Fruit fly (Drosophila melanogaster) S2 (cell line): ENCODE measurements around the gene Baldspot.

Source experiments
- CG8478 ChIP-seq: fragments of >200 bp; optimal IDR thresholded peaks from 2 replicates; lab custom pipeline; 2018
- CTCF ChIP-seq, 2 experiments: fragments of >200 bp; optimal IDR thresholded peaks; 2 replicates each; lab custom pipeline; 2018

DNA sequence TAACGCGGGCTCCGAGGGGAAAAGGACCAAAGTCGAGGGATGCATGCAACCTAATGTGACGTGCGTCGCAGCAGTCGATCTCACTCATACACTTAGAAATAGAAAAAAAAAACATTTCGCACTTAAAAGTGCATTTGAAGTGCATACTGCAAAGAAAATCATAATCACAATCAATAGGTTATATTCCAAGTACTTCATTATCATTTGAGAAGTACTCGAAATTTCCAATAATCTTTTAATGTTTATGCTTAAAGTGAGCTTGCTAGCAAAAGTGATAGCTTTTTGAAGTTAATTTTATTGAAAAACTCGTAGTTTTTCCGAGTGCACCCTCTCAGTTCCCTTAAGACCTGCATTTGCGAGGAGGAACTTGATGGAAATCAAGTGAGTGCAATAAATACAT, 26.9 kb downstream of the Baldspot start:
- TF ChIP-seq CTCF (optimal IDR thresholded peaks at IDR 0.05; lab: Kevin White, UChicago): no peak
- no peak for TF ChIP-seq CG8478
